Fruit fly (Drosophila melanogaster) whole organism, embryonic: ENCODE results near the gene TTLL4A.
A peak's percentile ranks its signal among the peaks of the same experiment; 100 is the strongest.

ENCODE experiments used
- Abd-B ChIP-seq: fragments of 200-800 bp; sonication (Bioruptor generic); optimal IDR thresholded peaks from 2 replicates; lab custom pipeline; 2018; ENCODE audit warnings: missing biosample characterization, mild to moderate bottlenecking, missing genetic modification characterization, moderate library complexity
- CG11456 ChIP-seq: fragments of 200-800 bp; sonication (Bioruptor generic); IDR thresholded peaks from 3 replicates; pipeline ENCODE4 v1.3.6; 2022; ENCODE audit warnings: missing biosample characterization, missing genetic modification characterization
- CG11504 ChIP-seq: fragments of 200-800 bp; sonication (Bioruptor generic); optimal IDR thresholded peaks from 3 replicates; lab custom pipeline; 2019; ENCODE audit warnings: missing biosample characterization, mild to moderate bottlenecking, missing genetic modification characterization, moderate library complexity
- CG11696 ChIP-seq: fragments of 200-800 bp; sonication (Bioruptor generic); IDR thresholded peaks from 2 replicates; pipeline ENCODE4 v1.3.6; 2022; ENCODE audit warnings: missing biosample characterization, missing genetic modification characterization
- CG11723 ChIP-seq: fragments of 200-800 bp; sonication (Bioruptor generic); optimal IDR thresholded peaks from 2 replicates; lab custom pipeline; 2017; ENCODE audit warnings: missing biosample characterization, mild to moderate bottlenecking, missing genetic modification characterization
- CG12299 ChIP-seq: fragments of 200-800 bp; sonication (Bioruptor generic); optimal IDR thresholded peaks from 2 replicates; lab custom pipeline; 2018; ENCODE audit warnings: missing biosample characterization, mild to moderate bottlenecking, missing genetic modification characterization
- CG12769 ChIP-seq: fragments of 200-800 bp; sonication (Bioruptor generic); optimal IDR thresholded peaks from 2 replicates; lab custom pipeline; 2019; ENCODE audit warnings: missing biosample characterization, mild to moderate bottlenecking, missing genetic modification characterization, moderate library complexity
- CG13123 ChIP-seq: fragments of 200-800 bp; sonication (Bioruptor generic); optimal IDR thresholded peaks from 2 replicates; lab custom pipeline; 2016; ENCODE audit warnings: missing biosample characterization, missing genetic modification characterization
- CG13624 ChIP-seq: fragments of 200-800 bp; sonication (Bioruptor generic); optimal IDR thresholded peaks from 2 replicates; lab custom pipeline; 2016; ENCODE audit warnings: missing biosample characterization, missing genetic modification characterization
- CG15479 ChIP-seq: fragments of 200-800 bp; sonication (Bioruptor generic); optimal IDR thresholded peaks from 3 replicates; lab custom pipeline; 2019; ENCODE audit warnings: missing biosample characterization, mild to moderate bottlenecking, missing genetic modification characterization, moderate library complexity
- CG30403 ChIP-seq: fragments of 200-800 bp; sonication (Bioruptor generic); optimal IDR thresholded peaks from 3 replicates; lab custom pipeline; 2016; ENCODE audit warnings: missing biosample characterization, missing genetic modification characterization
- CG31441 ChIP-seq: fragments of 200-800 bp; sonication (Bioruptor generic); IDR thresholded peaks from 2 replicates; pipeline ENCODE4 v1.3.6; 2022; ENCODE audit warnings: missing biosample characterization, missing genetic modification characterization
- CG33213 ChIP-seq: fragments of 200-800 bp; sonication (Bioruptor generic); optimal IDR thresholded peaks from 3 replicates; lab custom pipeline; 2016; ENCODE audit warnings: missing biosample characterization, missing genetic modification characterization
- CG4360 ChIP-seq: fragments of 200-800 bp; sonication (Bioruptor generic); IDR thresholded peaks from 2 replicates; pipeline ENCODE4 v1.3.6; 2022; ENCODE audit warnings: missing biosample characterization, missing genetic modification characterization
- CG4730 ChIP-seq: fragments of 200-800 bp; sonication (Bioruptor generic); IDR thresholded peaks from 2 replicates; pipeline ENCODE4 v1.3.6; 2022; ENCODE audit warnings: missing biosample characterization, missing genetic modification characterization
- CG4820 ChIP-seq: fragments of 200-800 bp; sonication (Bioruptor generic); optimal IDR thresholded peaks from 3 replicates; lab custom pipeline; 2016; ENCODE audit warnings: missing biosample characterization, missing genetic modification characterization
- CG4854 ChIP-seq: fragments of 200-800 bp; sonication (Bioruptor generic); optimal IDR thresholded peaks from 2 replicates; lab custom pipeline; 2016; ENCODE audit warnings: missing biosample characterization, missing genetic modification characterization, inconsistent platforms
- CG6654 ChIP-seq: fragments of 200-800 bp; sonication (Bioruptor generic); optimal IDR thresholded peaks from 2 replicates; lab custom pipeline; 2017; ENCODE audit warnings: missing biosample characterization, mild to moderate bottlenecking, missing genetic modification characterization
- CG6689 ChIP-seq: fragments of 200-800 bp; sonication (Bioruptor generic); IDR thresholded peaks from 2 replicates; pipeline ENCODE4 v1.3.6; 2022; ENCODE audit warnings: missing biosample characterization, missing genetic modification characterization
- CG8478 ChIP-seq: fragments of >200 bp; optimal IDR thresholded peaks from 2 replicates; lab custom pipeline; 2018
- CG9437 ChIP-seq: fragments of 200-800 bp; sonication (Bioruptor generic); optimal IDR thresholded peaks from 2 replicates; lab custom pipeline; 2018; ENCODE audit warnings: missing biosample characterization, mild to moderate bottlenecking, missing genetic modification characterization
- CG9609 ChIP-seq: fragments of 200-800 bp; sonication (Bioruptor generic); optimal IDR thresholded peaks from 3 replicates; lab custom pipeline; 2016; ENCODE audit warnings: missing biosample characterization, missing genetic modification characterization
- D19B ChIP-seq: fragments of 200-800 bp; sonication (Bioruptor generic); optimal IDR thresholded peaks from 2 replicates; lab custom pipeline; 2017; ENCODE audit warnings: missing biosample characterization, mild to moderate bottlenecking, missing genetic modification characterization
- Eip74EF ChIP-seq, 2 experiments: fragments of 200-800 bp in 1 of 2; fragments of >200 bp in 1 of 2; sonication (Bioruptor generic) in 1 of 2; optimal IDR thresholded peaks; 2 replicates each; lab custom pipeline; 2017 to 2019; ENCODE audit warnings: missing biosample characterization in 2 of 2, missing genetic modification characterization in 2 of 2, mild to moderate bottlenecking in 1 of 2, moderate library complexity in 1 of 2
- Fer2 ChIP-seq: fragments of 200-800 bp; sonication (Bioruptor generic); optimal IDR thresholded peaks from 2 replicates; lab custom pipeline; 2018; ENCODE audit warnings: missing biosample characterization, mild to moderate bottlenecking, missing genetic modification characterization, moderate library complexity
- Side ChIP-seq: fragments of 200-800 bp; sonication (Bioruptor generic); optimal IDR thresholded peaks from 2 replicates; lab custom pipeline; 2016; ENCODE audit warnings: missing biosample characterization, missing genetic modification characterization
- Six4 ChIP-seq: fragments of 200-800 bp; sonication (Bioruptor generic); optimal IDR thresholded peaks from 2 replicates; lab custom pipeline; 2016; ENCODE audit warnings: missing biosample characterization, missing genetic modification characterization
- Ssrp ChIP-seq: fragments of 200-800 bp; sonication (Bioruptor generic); optimal IDR thresholded peaks from 2 replicates; lab custom pipeline; 2018; ENCODE audit warnings: missing biosample characterization, mild to moderate bottlenecking, missing genetic modification characterization, moderate library complexity
- Tbp ChIP-seq: fragments of >200 bp; optimal IDR thresholded peaks from 2 replicates; lab custom pipeline; 2018; ENCODE audit warnings: missing biosample characterization, missing genetic modification characterization
- amos ChIP-seq: fragments of 200-800 bp; sonication (Bioruptor generic); IDR thresholded peaks from 2 replicates; pipeline ENCODE4 v1.3.6; 2022; ENCODE audit warnings: missing biosample characterization, missing genetic modification characterization; ENCODE audit not compliant: partially characterized antibody
- bab2 ChIP-seq: fragments of 200-800 bp; sonication (Bioruptor generic); optimal IDR thresholded peaks from 2 replicates; lab custom pipeline; 2016; ENCODE audit warnings: missing biosample characterization, missing genetic modification characterization
- cas ChIP-seq: fragments of 200-800 bp; sonication (Bioruptor generic); IDR thresholded peaks from 2 replicates; pipeline ENCODE4 v1.3.6; 2022; ENCODE audit warnings: missing biosample characterization, missing genetic modification characterization
- chif ChIP-seq, 2 experiments: fragments of 200-800 bp; sonication (Bioruptor generic); optimal IDR thresholded peaks; 3 replicates each; lab custom pipeline; 2016; ENCODE audit warnings: missing biosample characterization in 2 of 2, missing genetic modification characterization in 2 of 2
- croc ChIP-seq: fragments of 200-800 bp; sonication (Bioruptor generic); conservative IDR thresholded peaks from 3 replicates; pipeline ENCODE4 v1.3.6; 2022; ENCODE audit warnings: missing biosample characterization, missing genetic modification characterization
- da ChIP-seq: fragments of 200-800 bp; sonication (Bioruptor generic); optimal IDR thresholded peaks from 2 replicates; lab custom pipeline; 2016; ENCODE audit warnings: missing biosample characterization, missing genetic modification characterization
- dimm ChIP-seq: fragments of 200-800 bp; sonication (Bioruptor generic); IDR thresholded peaks from 2 replicates; pipeline ENCODE4 v1.3.6; 2022; ENCODE audit warnings: missing biosample characterization, missing genetic modification characterization
- dysf ChIP-seq: fragments of 200-800 bp; sonication (Bioruptor generic); IDR thresholded peaks from 3 replicates; pipeline ENCODE4 v1.3.6; 2022; ENCODE audit warnings: missing biosample characterization, missing genetic modification characterization
- jing ChIP-seq: fragments of 200-800 bp; sonication (Bioruptor generic); optimal IDR thresholded peaks from 2 replicates; lab custom pipeline; 2018; ENCODE audit warnings: missing biosample characterization, mild to moderate bottlenecking, missing genetic modification characterization
- kah ChIP-seq: fragments of 200-800 bp; sonication (Bioruptor generic); optimal IDR thresholded peaks from 2 replicates; lab custom pipeline; 2018; ENCODE audit warnings: missing biosample characterization, mild to moderate bottlenecking, missing genetic modification characterization
- kay ChIP-seq: fragments of 200-800 bp; sonication (Bioruptor generic); optimal IDR thresholded peaks from 2 replicates; lab custom pipeline; 2016; ENCODE audit warnings: missing biosample characterization, missing genetic modification characterization
- lov ChIP-seq, 2 experiments: fragments of 200-800 bp in 1 of 2; fragments of >200 bp in 1 of 2; sonication (Bioruptor generic) in 1 of 2; IDR thresholded peaks in 1 of 2; optimal IDR thresholded peaks in 1 of 2; 2 replicates in 1 of 2; 3 replicates in 1 of 2; pipeline versions ENCODE4 v1.3.6 to Lab custom; 2017 to 2022; ENCODE audit warnings: missing biosample characterization in 1 of 2, missing genetic modification characterization in 1 of 2
- mam ChIP-seq: fragments of 200-800 bp; sonication (Bioruptor generic); optimal IDR thresholded peaks from 3 replicates; lab custom pipeline; 2016; ENCODE audit warnings: missing biosample characterization, missing genetic modification characterization
- nmo ChIP-seq: fragments of 200-800 bp; sonication (Bioruptor generic); optimal IDR thresholded peaks from 2 replicates; lab custom pipeline; 2018; ENCODE audit warnings: missing biosample characterization, mild to moderate bottlenecking, missing genetic modification characterization, moderate library complexity
- pho ChIP-seq: fragments of 200-800 bp; sonication (Bioruptor generic); optimal IDR thresholded peaks from 2 replicates; lab custom pipeline; 2016; ENCODE audit warnings: missing biosample characterization, missing genetic modification characterization
- pita ChIP-seq: fragments of 200-800 bp; sonication (Bioruptor generic); optimal IDR thresholded peaks from 2 replicates; lab custom pipeline; 2017; ENCODE audit warnings: missing biosample characterization, mild to moderate bottlenecking, missing genetic modification characterization
- repo ChIP-seq: fragments of 200-800 bp; sonication (Bioruptor generic); optimal IDR thresholded peaks from 2 replicates; lab custom pipeline; 2016; ENCODE audit warnings: missing biosample characterization, missing genetic modification characterization
- rib ChIP-seq: fragments of 200-800 bp; sonication (Bioruptor generic); IDR thresholded peaks from 2 replicates; pipeline ENCODE4 v1.3.6; 2022; ENCODE audit warnings: missing biosample characterization, missing genetic modification characterization
- sisA ChIP-seq: fragments of 200-800 bp; sonication (Bioruptor generic); IDR thresholded peaks from 2 replicates; pipeline ENCODE4 v1.3.6; 2022; ENCODE audit warnings: missing biosample characterization, missing genetic modification characterization
- sna ChIP-seq: fragments of 200-800 bp; sonication (Bioruptor generic); IDR thresholded peaks from 2 replicates; pipeline ENCODE4 v1.3.6; 2022; ENCODE audit warnings: missing biosample characterization, missing genetic modification characterization; ENCODE audit not compliant: partially characterized antibody
- tio ChIP-seq: fragments of 200-800 bp; sonication (Bioruptor generic); optimal IDR thresholded peaks from 2 replicates; lab custom pipeline; 2017; ENCODE audit warnings: missing biosample characterization, missing genetic modification characterization, inconsistent platforms
- trem ChIP-seq: fragments of 200-800 bp; optimal IDR thresholded peaks from 3 replicates; lab custom pipeline; 2019; ENCODE audit warnings: missing biosample characterization, mild to moderate bottlenecking, missing genetic modification characterization, moderate library complexity
- zen ChIP-seq: fragments of 200-800 bp; sonication (Bioruptor generic); optimal IDR thresholded peaks from 3 replicates; lab custom pipeline; 2018; ENCODE audit warnings: missing biosample characterization, mild to moderate bottlenecking, missing genetic modification characterization, moderate library complexity

Gene TTLL4A

DNA sequence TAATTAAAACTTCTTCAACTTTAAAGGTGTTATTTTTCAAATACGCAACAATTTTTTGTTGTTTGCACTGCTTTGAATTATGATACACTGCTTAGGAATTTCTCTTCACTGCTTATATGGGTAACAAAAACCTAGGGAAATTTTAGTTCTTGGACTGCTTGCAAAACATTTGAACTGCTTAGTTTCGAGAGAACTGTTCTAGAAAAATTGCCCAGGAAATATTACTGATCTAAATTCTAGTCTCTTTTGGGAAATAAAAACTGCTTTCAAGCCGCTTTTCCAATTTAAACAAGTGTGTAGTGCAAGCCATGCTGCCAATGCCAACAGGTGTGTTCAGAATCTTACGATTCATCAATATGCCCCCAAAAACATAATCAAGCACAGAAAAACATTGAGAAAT is 24.7 kb upstream of the TTLL4A start (continued):
- no peak for TF ChIP-seq dimm (GFP tag; lab: Robert Waterston, UW)
- no peak for TF ChIP-seq amos (GFP tag; lab: Robert Waterston, UW)
- TF ChIP-seq rib (GFP tag; lab: Robert Waterston, UW): no peak
- TF ChIP-seq CG4820 (GFP tag; lab: Kevin White, UChicago): peak; percentile 27
- no peak for TF ChIP-seq jing (GFP tag; lab: Kevin White, UChicago)
- TF ChIP-seq Eip74EF (GFP tag; optimal IDR thresholded peaks at IDR 0.05; lab: Kevin White, UChicago): peak in 1 of 2 experiments; percentile 92
- TF ChIP-seq CG11504: peak; percentile 74
- TF ChIP-seq dysf (GFP tag; lab: Robert Waterston, UW): no peak
- TF ChIP-seq mam (GFP tag; lab: Kevin White, UChicago): no peak
- no peak for TF ChIP-seq CG6689 (GFP tag; lab: Robert Waterston, UW)
- TF ChIP-seq CG30403 (GFP tag; lab: Kevin White, UChicago): no peak
- no peak for TF ChIP-seq Fer2 (tag; lab: Kevin White, UChicago)
- TF ChIP-seq CG8478 (lab: Kevin White, UChicago): no peak
- TF ChIP-seq Side (GFP tag; lab: Kevin White, UChicago): no peak
- no peak for TF ChIP-seq Tbp (GFP tag; lab: Kevin White, UChicago)
- peak; percentile 74 for TF ChIP-seq kah (GFP tag; lab: Kevin White, UChicago)
- peak; percentile 71 for TF ChIP-seq trem (tag; lab: Kevin White, UChicago)
- TF ChIP-seq Six4 (GFP tag; lab: Kevin White, UChicago): no peak
- peak; percentile 58 for TF ChIP-seq nmo (GFP tag; lab: Kevin White, UChicago)
- peak; percentile 59 for TF ChIP-seq zen
- TF ChIP-seq kay (GFP tag; lab: Kevin White, UChicago): peak; percentile 31
- no peak for TF ChIP-seq CG13624
- no peak for TF ChIP-seq tio (GFP tag; lab: Kevin White, UChicago)
- no peak for TF ChIP-seq sna
- no peak for TF ChIP-seq bab2 (GFP tag; lab: Kevin White, UChicago)
- no peak for TF ChIP-seq pho (GFP tag; lab: Kevin White, UChicago)
- no peak for TF ChIP-seq CG4730 (GFP tag; lab: Robert Waterston, UW)
- no peak for TF ChIP-seq cas
- TF ChIP-seq CG33213: peak; percentile 38
- no peak for TF ChIP-seq CG4854
- peak; percentile 49 for TF ChIP-seq pita (GFP tag; lab: Kevin White, UChicago)
- peak; percentile 1 for TF ChIP-seq Ssrp
- no peak for TF ChIP-seq CG9437
- TF ChIP-seq CG11723 (GFP tag; lab: Kevin White, UChicago): no peak
- TF ChIP-seq lov (optimal IDR thresholded peaks at IDR 0.05; lab: Kevin White, UChicago): no peak
- TF ChIP-seq lov (GFP tag; IDR thresholded peaks at IDR 0.05; lab: Robert Waterston, UW): 0 out of 3 replicates have a peak, but pooled peaks have one; percentile 49
- TF ChIP-seq CG11456 (GFP tag; lab: Robert Waterston, UW): no peak
- TF ChIP-seq repo (GFP tag; lab: Kevin White, UChicago): no peak
- TF ChIP-seq da (GFP tag; lab: Kevin White, UChicago): no peak
- TF ChIP-seq CG31441 (GFP tag; lab: Robert Waterston, UW): 0 out of 2 replicates have a peak, but pooled peaks have one; percentile 28
- no peak for TF ChIP-seq sisA (GFP tag; lab: Robert Waterston, UW)
- no peak for TF ChIP-seq CG11696 (GFP tag; lab: Robert Waterston, UW)
- TF ChIP-seq chif (GFP tag; optimal IDR thresholded peaks at IDR 0.05; lab: Kevin White, UChicago): peak in 1 of 2 experiments; percentile 34
- 0 out of 2 replicates have a peak, but pooled peaks have one; percentile 22 for TF ChIP-seq CG4360 (GFP tag; lab: Robert Waterston, UW)
- TF ChIP-seq CG12769 (tag; lab: Kevin White, UChicago): peak; percentile 2
- no peak for TF ChIP-seq CG12299
- TF ChIP-seq D19B (GFP tag; lab: Kevin White, UChicago): no peak
- no peak for TF ChIP-seq CG6654 (GFP tag; lab: Kevin White, UChicago)
- TF ChIP-seq CG13123 (GFP tag; lab: Kevin White, UChicago): no peak
- no peak for TF ChIP-seq CG9609 (GFP tag; lab: Kevin White, UChicago)
- no peak for TF ChIP-seq croc
- TF ChIP-seq Abd-B: peak; percentile 32
- no peak for TF ChIP-seq CG15479
